Fruit fly (Drosophila melanogaster): ENCODE results near the gene ebd1.

dm6 chr3L:685441-685804, at the start of gene ebd1:
- TF ChIP-seq gl (tag; optimal IDR thresholded peaks at IDR 0.05) (no peak), D1 (tag; optimal IDR thresholded peaks at IDR 0.05) (no peak), EcR (GFP tag; optimal IDR thresholded peaks at IDR 0.05) (no peak), CG34367 (tag; optimal IDR thresholded peaks at IDR 0.05) (no peak)

Data from whole organism, pupa.